Worm (Caenorhabditis elegans): Measurements from ENCODE around the gene tsp-20.

The tsp-20 gene

ce11 chrX:11996606-11997005, 37.2 kb downstream of the tsp-20 start:
- TF ChIP-seq unc-39 (tag; optimal IDR thresholded peaks at IDR 0.05) (no peak), pha-4 (tag; optimal IDR thresholded peaks at IDR 0.05) (no peak), ztf-11 (tag; optimal IDR thresholded peaks at IDR 0.05) (no peak), lin-32 (GFP tag; optimal IDR thresholded peaks at IDR 0.05) (no peak), blmp-1 (tag; optimal IDR thresholded peaks at IDR 0.05) (no peak), elt-1 (tag; optimal IDR thresholded peaks at IDR 0.05; ENCODE audit: borderline replicate concordance, insufficient read depth) (no peak)

- TF ChIP-seq snpc-4 (tag; optimal IDR thresholded peaks at IDR 0.05) (no peak), mep-1 (tag; optimal IDR thresholded peaks at IDR 0.05) (no peak), cnd-1 (tag; optimal IDR thresholded peaks at IDR 0.05) (no peak), hlh-1 (tag; optimal IDR thresholded peaks at IDR 0.05) (no peak), ceh-43 (GFP tag; optimal IDR thresholded peaks at IDR 0.05) (no peak), M03D4.4 (tag; optimal IDR thresholded peaks at IDR 0.05) (no peak), lsy-2 (tag; optimal IDR thresholded peaks at IDR 0.05) (no peak), ces-1 (GFP tag; optimal IDR thresholded peaks at IDR 0.05) (no peak), pha-4 (tag; optimal IDR thresholded peaks at IDR 0.05) (no peak), flh-1 (GFP tag; optimal IDR thresholded peaks at IDR 0.05) (no peak), nhr-237 (tag; optimal IDR thresholded peaks at IDR 0.05) (no peak), tbx-8 (GFP tag; optimal IDR thresholded peaks at IDR 0.05) (no peak), blmp-1 (tag; optimal IDR thresholded peaks at IDR 0.05) (no peak), elt-3 (tag; optimal IDR thresholded peaks at IDR 0.05) (no peak), sem-2 (GFP tag; optimal IDR thresholded peaks at IDR 0.05) (no peak)
These were observed 39.4 kb downstream of the tsp-20 start, which contains the start of gene C49F5.7 for ce11 chrX:11994484-11994883. C49F5.7 (plus strand) TSS chrX:11994784.

- no peak for TF ChIP-seq lsy-2 (tag; optimal IDR thresholded peaks at IDR 0.05)
- TF ChIP-seq sptf-1 (tag; optimal IDR thresholded peaks at IDR 0.05): no peak
- TF ChIP-seq nhr-12 (tag; optimal IDR thresholded peaks at IDR 0.05): no peak
- no peak for TF ChIP-seq lin-13 (tag; optimal IDR thresholded peaks at IDR 0.05)
These were observed 40.5 kb downstream of the tsp-20 start for ce11 chrX:11993327-11993726.

ce11 chrX:11992778-11993177, 41.1 kb downstream of the tsp-20 start:
- TF ChIP-seq ceh-39 (tag; optimal IDR thresholded peaks at IDR 0.05) (no peak), nhr-2 (tag; optimal IDR thresholded peaks at IDR 0.05) (no peak), unc-62 (GFP tag; optimal IDR thresholded peaks at IDR 0.05) (no peak), nhr-12 (tag; optimal IDR thresholded peaks at IDR 0.05) (no peak), mep-1 (tag; optimal IDR thresholded peaks at IDR 0.05) (no peak), bed-3 (GFP tag; optimal IDR thresholded peaks at IDR 0.05) (no peak), tbx-8 (GFP tag; optimal IDR thresholded peaks at IDR 0.05) (no peak), ceh-43 (GFP tag; optimal IDR thresholded peaks at IDR 0.05) (no peak), unc-39 (tag; optimal IDR thresholded peaks at IDR 0.05) (no peak), elt-1 (tag; optimal IDR thresholded peaks at IDR 0.05; ENCODE audit: borderline replicate concordance, insufficient read depth) (no peak), sem-2 (GFP tag; optimal IDR thresholded peaks at IDR 0.05) (no peak), ces-1 (GFP tag; optimal IDR thresholded peaks at IDR 0.05) (no peak), hlh-1 (tag; optimal IDR thresholded peaks at IDR 0.05) (no peak), nhr-237 (tag; optimal IDR thresholded peaks at IDR 0.05) (no peak), mab-5 (tag; optimal IDR thresholded peaks at IDR 0.05) (no peak), cnd-1 (tag; optimal IDR thresholded peaks at IDR 0.05) (no peak), unc-120 (tag; optimal IDR thresholded peaks at IDR 0.05; ENCODE audit: poor library complexity, severe bottlenecking) (no peak)

- no peak for TF ChIP-seq hlh-1 (tag; optimal IDR thresholded peaks at IDR 0.05)
- TF ChIP-seq ces-1 (GFP tag; optimal IDR thresholded peaks at IDR 0.05): no peak
- TF ChIP-seq bed-3 (GFP tag; optimal IDR thresholded peaks at IDR 0.05): no peak
- TF ChIP-seq snpc-4 (tag; optimal IDR thresholded peaks at IDR 0.05): no peak
- no peak for TF ChIP-seq lin-13 (tag; optimal IDR thresholded peaks at IDR 0.05)
- no peak for TF ChIP-seq flh-1 (GFP tag; optimal IDR thresholded peaks at IDR 0.05)
- no peak for TF ChIP-seq nhr-237 (tag; optimal IDR thresholded peaks at IDR 0.05)
- TF ChIP-seq zip-8 (tag; optimal IDR thresholded peaks at IDR 0.05): no peak
- no peak for TF ChIP-seq ham-2 (GFP tag; optimal IDR thresholded peaks at IDR 0.05)
- no peak for TF ChIP-seq nhr-12 (tag; optimal IDR thresholded peaks at IDR 0.05)
- TF ChIP-seq unc-120 (tag; optimal IDR thresholded peaks at IDR 0.05; ENCODE audit: poor library complexity, severe bottlenecking): no peak
- TF ChIP-seq ceh-39 (tag; optimal IDR thresholded peaks at IDR 0.05): no peak
- TF ChIP-seq mab-5 (tag; optimal IDR thresholded peaks at IDR 0.05): no peak
- no peak for TF ChIP-seq mls-2 (tag; optimal IDR thresholded peaks at IDR 0.05)
- TF ChIP-seq nhr-2 (tag; optimal IDR thresholded peaks at IDR 0.05): no peak
- no peak for TF ChIP-seq sptf-1 (tag; optimal IDR thresholded peaks at IDR 0.05)
- no peak for TF ChIP-seq mep-1 (tag; optimal IDR thresholded peaks at IDR 0.05)
- no peak for TF ChIP-seq M03D4.4 (tag; optimal IDR thresholded peaks at IDR 0.05)
- TF ChIP-seq ceh-83 (GFP tag; optimal IDR thresholded peaks at IDR 0.05): no peak
These were observed 41.6 kb downstream of the tsp-20 start for ce11 chrX:11992246-11992645.
